Worm (Caenorhabditis elegans) whole organism, L1 larva: ENCODE measurements around the gene txt-3.
A peak's percentile ranks its signal among the peaks of the same experiment; 100 is the strongest.

Source experiments
- C04F5.9 ChIP-seq: sonication (generic microtip); optimal IDR thresholded peaks from 2 replicates; lab custom pipeline; 2016; ENCODE audit warnings: missing genetic modification characterization, missing compliant biosample characterization
- C34B4.2 ChIP-seq: sonication (generic microtip); optimal IDR thresholded peaks from 2 replicates; lab custom pipeline; 2017; ENCODE audit warnings: mild to moderate bottlenecking, missing genetic modification characterization, missing compliant biosample characterization
- Y116A8C.19 ChIP-seq: sonication (generic microtip); optimal IDR thresholded peaks from 2 replicates; lab custom pipeline; 2016; ENCODE audit warnings: missing compliant biosample characterization, missing genetic modification characterization, borderline replicate concordance
- alr-1 ChIP-seq: fragments of 200-800 bp; sonication (Bioruptor generic); optimal IDR thresholded peaks from 2 replicates; lab custom pipeline; 2018; ENCODE audit warnings: borderline replicate concordance, mild to moderate bottlenecking, missing genetic modification characterization, missing compliant biosample characterization
- ama-1 ChIP-seq: fragments of 150-350 bp; optimal IDR thresholded peaks from 2 replicates; lab custom pipeline; 2014
- ceh-63 ChIP-seq: fragments of 200-800 bp; sonication (Bioruptor generic); optimal IDR thresholded peaks from 2 replicates; lab custom pipeline; 2018; ENCODE audit warnings: mild to moderate bottlenecking, missing genetic modification characterization, missing compliant biosample characterization
- ces-1 ChIP-seq: fragments of 150-350 bp; optimal IDR thresholded peaks from 2 replicates; lab custom pipeline; 2014; ENCODE audit warnings: missing biosample characterization, missing genetic modification reagents, missing genetic modification characterization
- dsc-1 ChIP-seq: sonication (generic microtip); optimal IDR thresholded peaks from 2 replicates; lab custom pipeline; 2016; ENCODE audit warnings: mild to moderate bottlenecking, missing genetic modification characterization, missing compliant biosample characterization
- efl-1 ChIP-seq, 4 experiments: fragments of 150-350 bp; optimal IDR thresholded peaks in 3 of 4; peaks in 1 of 4; 1 replicate in 1 of 4; 2 replicates in 3 of 4; lab custom pipeline; 2014; ENCODE audit warnings: missing biosample characterization in 2 of 4, missing genetic modification characterization in 2 of 4, missing genetic modification reagents in 2 of 4
- egl-27 ChIP-seq, 2 experiments: fragments of 150-350 bp in 1 of 2; sonication (generic microtip); optimal IDR thresholded peaks; 3 replicates each; lab custom pipeline; 2017 to 2018; ENCODE audit warnings: missing biosample characterization in 2 of 2, missing genetic modification characterization in 2 of 2, missing genetic modification reagents in 2 of 2
- elt-2 ChIP-seq: sonication (generic microtip); optimal IDR thresholded peaks from 2 replicates; lab custom pipeline; 2016; ENCODE audit warnings: missing genetic modification characterization, mild to moderate bottlenecking, inconsistent platforms, missing compliant biosample characterization, missing genetic modification reagents
- fkh-8 ChIP-seq: sonication (generic microtip); optimal IDR thresholded peaks from 2 replicates; lab custom pipeline; 2016; ENCODE audit warnings: mild to moderate bottlenecking, missing genetic modification characterization, missing compliant biosample characterization
- grh-1 ChIP-seq: fragments of 200-800 bp; sonication (Bioruptor generic); IDR thresholded peaks from 2 replicates; pipeline ENCODE4 v1.3.6; 2022; ENCODE audit warnings: missing genetic modification reagents, missing genetic modification characterization, missing compliant biosample characterization
- hlh-17 ChIP-seq: fragments of 200-800 bp; sonication (Bioruptor generic); optimal IDR thresholded peaks from 2 replicates; lab custom pipeline; 2018; ENCODE audit warnings: missing genetic modification characterization, mild to moderate bottlenecking, missing compliant biosample characterization, moderate library complexity, borderline replicate concordance
- hlh-4 ChIP-seq: sonication (generic microtip); optimal IDR thresholded peaks from 2 replicates; lab custom pipeline; 2016; ENCODE audit warnings: mild to moderate bottlenecking, missing genetic modification characterization, missing compliant biosample characterization
- irx-1 ChIP-seq: sonication (generic microtip); optimal IDR thresholded peaks from 2 replicates; lab custom pipeline; 2016; ENCODE audit warnings: missing genetic modification characterization, missing compliant biosample characterization
- isw-1 ChIP-seq: fragments of 200-800 bp; sonication (Bioruptor generic); IDR thresholded peaks from 2 replicates; pipeline ENCODE4 v1.3.6; 2022; ENCODE audit warnings: missing genetic modification characterization, missing compliant biosample characterization
- lin-35 ChIP-seq, 2 experiments: fragments of 150-350 bp; optimal IDR thresholded peaks; 2 replicates each; lab custom pipeline; 2014; ENCODE audit warnings: missing biosample characterization in 2 of 2, missing genetic modification characterization in 2 of 2, missing genetic modification reagents in 2 of 2
- lin-39 ChIP-seq: fragments of 150-350 bp; optimal IDR thresholded peaks from 2 replicates; lab custom pipeline; 2014; ENCODE audit warnings: missing biosample characterization, missing genetic modification reagents, missing genetic modification characterization
- lsy-2 ChIP-seq, 2 experiments: fragments of 150-350 bp; optimal IDR thresholded peaks; 2 replicates each; lab custom pipeline; 2014; ENCODE audit warnings: missing biosample characterization in 2 of 2, missing genetic modification characterization in 2 of 2
- mep-1 ChIP-seq: fragments of 150-350 bp; optimal IDR thresholded peaks from 2 replicates; lab custom pipeline; 2014; ENCODE audit warnings: missing biosample characterization, missing genetic modification characterization
- nhr-11 ChIP-seq: fragments of 150-350 bp; optimal IDR thresholded peaks from 2 replicates; lab custom pipeline; 2014; ENCODE audit warnings: missing biosample characterization, missing genetic modification characterization
- nhr-12 ChIP-seq: sonication (generic microtip); optimal IDR thresholded peaks from 2 replicates; lab custom pipeline; 2017; ENCODE audit warnings: missing biosample characterization, missing genetic modification characterization
- nhr-19 ChIP-seq: fragments of 200-800 bp; sonication (Bioruptor generic); conservative IDR thresholded peaks from 2 replicates; pipeline ENCODE4 v1.3.6; 2022; ENCODE audit warnings: missing genetic modification characterization, missing compliant biosample characterization
- nhr-20 ChIP-seq: sonication (generic microtip); optimal IDR thresholded peaks from 2 replicates; lab custom pipeline; 2016; ENCODE audit warnings: mild to moderate bottlenecking, missing genetic modification characterization, missing compliant biosample characterization
- nhr-47 ChIP-seq: sonication (generic microtip); optimal IDR thresholded peaks from 2 replicates; lab custom pipeline; 2016; ENCODE audit warnings: mild to moderate bottlenecking, missing genetic modification characterization, moderate library complexity, missing compliant biosample characterization
- nhr-71 ChIP-seq: sonication (generic microtip); optimal IDR thresholded peaks from 2 replicates; lab custom pipeline; 2016; ENCODE audit warnings: mild to moderate bottlenecking, missing genetic modification characterization, moderate library complexity, missing compliant biosample characterization
- nhr-76 ChIP-seq: sonication (generic microtip); optimal IDR thresholded peaks from 2 replicates; lab custom pipeline; 2017; ENCODE audit warnings: missing biosample characterization, missing genetic modification characterization
- nhr-77 ChIP-seq: fragments of 150-350 bp; optimal IDR thresholded peaks from 2 replicates; lab custom pipeline; 2014; ENCODE audit warnings: missing biosample characterization, missing genetic modification characterization
- nhr-85 ChIP-seq: sonication (generic microtip); peaks from one replicate; lab custom pipeline; 2016; ENCODE audit warnings: missing genetic modification characterization, inconsistent platforms, missing compliant biosample characterization
- nhr-90 ChIP-seq: sonication (generic microtip); optimal IDR thresholded peaks from 2 replicates; lab custom pipeline; 2016; ENCODE audit warnings: mild to moderate bottlenecking, missing genetic modification characterization, missing compliant biosample characterization; ENCODE audit not compliant: poor library complexity
- skn-1 ChIP-seq: fragments of 150-350 bp; optimal IDR thresholded peaks from 2 replicates; lab custom pipeline; 2014; ENCODE audit warnings: missing biosample characterization, missing genetic modification characterization
- snpc-4 ChIP-seq: fragments of 150-350 bp; optimal IDR thresholded peaks from 2 replicates; lab custom pipeline; 2014; ENCODE audit warnings: missing biosample characterization, missing genetic modification characterization
- snu-23 ChIP-seq: sonication (generic microtip); optimal IDR thresholded peaks from 2 replicates; lab custom pipeline; 2016; ENCODE audit warnings: missing genetic modification characterization, missing compliant biosample characterization
- sptf-1 ChIP-seq: fragments of 150-350 bp; optimal IDR thresholded peaks from 2 replicates; lab custom pipeline; 2014; ENCODE audit warnings: missing biosample characterization, missing genetic modification characterization
- swsn-7 ChIP-seq: sonication (generic microtip); optimal IDR thresholded peaks from 2 replicates; lab custom pipeline; 2016; ENCODE audit warnings: missing genetic modification characterization, missing compliant biosample characterization
- unc-62 ChIP-seq: fragments of 150-350 bp; optimal IDR thresholded peaks from 2 replicates; lab custom pipeline; 2014; ENCODE audit warnings: missing biosample characterization, missing genetic modification reagents, missing genetic modification characterization
- unc-86 ChIP-seq: sonication (generic microtip); optimal IDR thresholded peaks from 2 replicates; lab custom pipeline; 2016; ENCODE audit warnings: missing genetic modification characterization, missing compliant biosample characterization
- vab-15 ChIP-seq: sonication (generic microtip); optimal IDR thresholded peaks from 2 replicates; lab custom pipeline; 2017; ENCODE audit warnings: missing genotype, mild to moderate bottlenecking, missing genetic modification characterization, missing compliant biosample characterization
- zip-4 ChIP-seq: fragments of 200-800 bp; sonication (Bioruptor generic); optimal IDR thresholded peaks from 2 replicates; lab custom pipeline; 2018; ENCODE audit warnings: mild to moderate bottlenecking, missing genetic modification characterization, moderate library complexity, missing compliant biosample characterization
- ztf-4 ChIP-seq: fragments of 150-350 bp; optimal IDR thresholded peaks from 2 replicates; lab custom pipeline; 2014; ENCODE audit warnings: missing biosample characterization, missing genetic modification characterization

Gene txt-3

DNA sequence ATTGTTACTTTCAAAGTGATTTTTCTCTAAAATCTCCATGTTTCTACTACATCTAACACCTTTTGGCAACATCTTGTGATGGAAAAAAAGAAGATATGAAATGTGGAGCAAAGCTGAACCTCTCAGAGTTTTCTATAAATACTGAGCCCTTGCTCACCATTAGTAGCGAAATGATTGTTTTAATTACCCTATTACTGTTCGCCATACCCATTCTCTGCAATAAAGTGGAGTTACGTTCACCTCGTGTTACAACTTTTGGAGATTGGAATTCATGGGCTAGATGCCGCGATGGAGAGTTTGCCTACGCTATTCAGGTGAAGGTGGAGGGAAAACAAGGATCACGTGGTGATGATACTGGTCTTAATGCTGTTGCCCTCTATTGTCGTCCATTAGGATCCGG is at the start of gene txt-3:
Gene txt-3, plus strand, starts transcription at position 125 of the 400 bp plus-strand sequence.
- no peak for TF ChIP-seq Y116A8C.19 (tag; lab: Kevin White, UChicago)
- TF ChIP-seq fkh-8 (tag; lab: Kevin White, UChicago), result no peak
- no peak for TF ChIP-seq nhr-76 (tag; lab: Kevin White, UChicago)
- TF ChIP-seq hlh-4 (tag; lab: Kevin White, UChicago), result no peak
- TF ChIP-seq ces-1 (GFP tag; lab: Kevin White, UChicago), result no peak
- no peak for TF ChIP-seq isw-1 (GFP tag; lab: Robert Waterston, UW)

ce11 chrIV:4915689-4916088 is 48.1 kb upstream of the txt-3 start, which contains the start of gene str-155:
TSS of gene str-155 (plus strand) at chrIV:4915989.
- TF ChIP-seq fkh-8 (tag; lab: Kevin White, UChicago) (no peak), Y116A8C.19 (tag; lab: Kevin White, UChicago) (no peak), nhr-20 (tag; lab: Kevin White, UChicago) (no peak), alr-1 (tag; lab: Kevin White, UChicago) (no peak), ceh-63 (GFP tag; lab: Kevin White, UChicago) (no peak), skn-1 (tag; lab: Kevin White, UChicago) (no peak), lsy-2 (tag; optimal IDR thresholded peaks at IDR 0.05; lab: Kevin White, UChicago) (no peak), lin-39 (tag; lab: Kevin White, UChicago) (no peak), swsn-7 (tag; lab: Kevin White, UChicago) (no peak), snu-23 (GFP tag; lab: Kevin White, UChicago) (no peak)

ce11 chrIV:4917774-4918173 is 46.0 kb upstream of the txt-3 start, which contains the start of gene str-158:
TSS of gene str-158 (plus strand) at chrIV:4918074.
- TF ChIP-seq unc-86 (tag; lab: Kevin White, UChicago), result no peak
- TF ChIP-seq sptf-1, result no peak
- TF ChIP-seq hlh-17, result no peak
- no peak for TF ChIP-seq C04F5.9 (tag; lab: Kevin White, UChicago)
- no peak for TF ChIP-seq fkh-8 (tag; lab: Kevin White, UChicago)
- TF ChIP-seq nhr-77 (tag; lab: Kevin White, UChicago), result no peak

DNA sequence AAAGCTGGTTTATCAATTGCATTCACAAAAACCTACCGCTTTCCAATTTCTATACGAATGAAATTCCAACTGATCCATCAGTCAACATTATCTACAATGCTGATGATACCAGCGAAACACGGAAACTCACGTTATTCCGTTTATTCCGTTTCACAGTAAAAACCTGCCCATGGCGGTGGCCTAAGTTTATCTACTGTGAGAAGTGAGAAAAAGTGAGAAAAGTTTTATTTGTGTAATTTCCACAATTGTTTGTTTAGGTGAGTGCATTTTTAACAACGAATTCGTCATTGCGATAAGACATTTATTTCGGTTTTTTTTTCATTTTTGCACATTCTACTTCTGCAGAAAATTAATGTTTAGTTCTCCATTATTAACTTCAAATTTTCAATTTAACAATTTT is 33.7 kb upstream of the txt-3 start, which contains the start of gene Y9C9A.8:
Gene Y9C9A.8, plus strand, starts transcription at position 301 of the 400 bp plus-strand sequence.
- TF ChIP-seq vab-15 (tag; lab: Kevin White, UChicago) (no peak), unc-62 (GFP tag; lab: Kevin White, UChicago) (no peak), ama-1 (lab: Kevin White, UChicago) (no peak), nhr-11 (tag; lab: Kevin White, UChicago) (no peak), egl-27 (tag; optimal IDR thresholded peaks at IDR 0.05; lab: Kevin White, UChicago) (no peak)

DNA sequence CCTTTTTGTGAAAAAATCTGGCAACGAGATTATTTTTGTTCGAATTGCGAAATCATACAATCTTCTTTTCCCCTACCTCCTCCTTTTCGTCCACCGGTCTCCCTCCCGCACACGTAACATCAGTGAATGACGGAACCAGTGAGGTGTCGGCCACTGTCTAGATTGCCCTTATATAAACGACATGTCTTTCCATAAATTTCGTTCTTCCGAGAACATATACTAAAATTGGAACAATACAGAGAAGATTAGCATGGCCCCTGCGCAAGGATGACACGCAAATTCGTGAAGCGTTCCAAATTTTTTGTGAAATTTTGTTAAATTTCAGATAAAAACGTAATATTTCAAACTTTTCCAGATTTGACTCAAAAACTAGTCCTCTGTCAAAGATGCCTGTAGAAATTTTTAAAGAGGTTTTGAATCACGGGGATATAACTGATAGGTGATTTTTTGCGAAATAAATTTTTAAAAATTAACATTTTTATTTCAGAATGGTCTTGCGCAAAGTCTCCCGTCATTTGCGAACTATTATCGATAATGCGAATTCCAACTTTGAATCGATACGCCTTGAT is 32.9 kb upstream of the txt-3 start:
- peak; percentile 8 for TF ChIP-seq nhr-20 (tag; lab: Kevin White, UChicago)
- 0 out of 2 replicates have a peak, but pooled peaks have one; percentile 28 for TF ChIP-seq grh-1 (GFP tag; lab: Robert Waterston, UW)
- TF ChIP-seq nhr-12 (tag; lab: Kevin White, UChicago), result no peak
- no peak for TF ChIP-seq mep-1
- no peak for TF ChIP-seq Y116A8C.19 (tag; lab: Kevin White, UChicago)
- peak in 1 of 2 experiments; percentile 8 for TF ChIP-seq efl-1 (optimal IDR thresholded peaks at IDR 0.05; lab: Kevin White, UChicago)
- no peak for TF ChIP-seq efl-1 (GFP tag; optimal IDR thresholded peaks at IDR 0.05 in 1 of 2; lab: Kevin White, UChicago)
- TF ChIP-seq zip-4 (GFP tag; lab: Kevin White, UChicago), result peak; percentile 32
- TF ChIP-seq lin-35 (GFP tag; optimal IDR thresholded peaks at IDR 0.05; lab: Kevin White, UChicago), result peak in 1 of 2 experiments; percentile 2
- peak; percentile 19 for TF ChIP-seq nhr-85 (tag; lab: Kevin White, UChicago)
- TF ChIP-seq nhr-71 (tag; lab: Kevin White, UChicago), result no peak
- TF ChIP-seq nhr-19, result peak; percentile 36; the same call in 1 of the 2 replicates
- TF ChIP-seq irx-1 (tag; lab: Kevin White, UChicago), result no peak
- TF ChIP-seq nhr-47 (tag; lab: Kevin White, UChicago), result peak; percentile 40
- TF ChIP-seq snpc-4 (tag; lab: Kevin White, UChicago), result peak; percentile 96
- no peak for TF ChIP-seq dsc-1 (tag; lab: Kevin White, UChicago)
- TF ChIP-seq lsy-2 (tag; optimal IDR thresholded peaks at IDR 0.05; lab: Kevin White, UChicago), result no peak
- TF ChIP-seq C34B4.2 (tag; lab: Kevin White, UChicago), result no peak
- no peak for TF ChIP-seq lin-39 (tag; lab: Kevin White, UChicago)
- peak; percentile 62 for TF ChIP-seq nhr-90 (tag; lab: Kevin White, UChicago)
- no peak for TF ChIP-seq ztf-4 (tag; lab: Kevin White, UChicago)
- no peak for TF ChIP-seq elt-2 (tag; lab: Kevin White, UChicago)
